Worm (Caenorhabditis elegans) whole organism, late embryonic: ENCODE results near the gene C08G5.7.

Experiments used
- dmd-4 ChIP-seq: sonication (generic microtip); optimal IDR thresholded peaks from 2 replicates; lab custom pipeline; 2016; ENCODE audit warnings: borderline replicate concordance, missing genetic modification characterization, missing compliant biosample characterization
- gmeb-2 ChIP-seq: sonication (generic microtip); optimal IDR thresholded peaks from 2 replicates; lab custom pipeline; 2016; ENCODE audit warnings: missing genetic modification characterization, inconsistent platforms, missing compliant biosample characterization
- lin-11 ChIP-seq: fragments of 200-800 bp; sonication (Bioruptor generic); optimal IDR thresholded peaks from 2 replicates; lab custom pipeline; 2018; ENCODE audit warnings: mild to moderate bottlenecking, missing genetic modification characterization, missing compliant biosample characterization

- TF ChIP-seq dmd-4 (tag; lab: Kevin White, UChicago), result no peak
- TF ChIP-seq lin-11, result no peak
- TF ChIP-seq gmeb-2, result no peak
Observed at ce11 chrII:803009-803408, 37.9 kb upstream of the C08G5.7 start, which contains the start of gene F46F5.13.
